In the genomic region with DNA sequence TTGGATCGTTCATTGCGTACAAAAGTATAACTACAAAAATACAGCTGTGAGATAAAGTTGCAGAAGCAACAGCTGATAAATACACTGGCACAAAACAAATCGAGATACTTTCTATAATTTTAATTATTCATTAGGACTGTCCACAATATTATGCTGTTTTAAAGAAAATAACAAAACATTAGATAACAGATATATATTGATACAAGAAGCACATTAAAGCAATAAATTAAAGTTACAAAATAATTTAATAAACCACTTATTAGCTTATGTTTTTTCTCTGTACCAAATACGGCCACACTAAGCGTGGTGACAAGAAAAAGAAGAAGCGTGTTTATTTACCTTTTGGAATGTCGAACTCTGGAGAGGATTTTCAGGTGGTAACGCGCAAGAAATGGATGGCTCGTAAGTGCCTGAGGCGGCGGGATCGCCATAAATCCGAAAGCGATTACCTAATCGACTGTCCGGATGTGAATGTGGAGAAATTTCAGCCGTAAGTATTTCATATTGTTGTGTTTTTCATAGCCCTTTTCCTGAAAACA, we compare ENCODE assay signal across 1 fruit fly cellular context.
TF ChIP-seq lines count a peak whose summit lies in the region.

A gene (plus strand): TSS at position 316 of the 539 bp plus-strand sequence.
A gene (minus strand): TSS at position 489 of the 539 bp plus-strand sequence.

TF ChIP-seq in whole organism, embryonic, 481 proteins besides CTCF, POLR2A, EP300 and RAD21 (continued from another document):
- TF ChIP-seq CG17328 (GFP tag; IDR thresholded peaks at IDR 0.05; lab: Robert Waterston, UW) (peak; percentile 99), zfh1 (GFP tag; IDR thresholded peaks at IDR 0.05; lab: Robert Waterston, UW) (peak; percentile 99), CG6854 (GFP tag; optimal IDR thresholded peaks at IDR 0.05; lab: Kevin White, UChicago) (peak; percentile 79), yki (optimal IDR thresholded peaks at IDR 0.05; lab: Kevin White, UChicago) (no peak), nom (GFP tag; optimal IDR thresholded peaks at IDR 0.05; lab: Kevin White, UChicago) (peak; percentile 89), CG3281 (GFP tag; optimal IDR thresholded peaks at IDR 0.05; lab: Kevin White, UChicago) (peak; percentile 91), CG1529 (GFP tag; optimal IDR thresholded peaks at IDR 0.05; lab: Kevin White, UChicago) (peak; percentile 94), CG13424 (tag; optimal IDR thresholded peaks at IDR 0.05; lab: Kevin White, UChicago) (peak; percentile 99), CG10321 (GFP tag; IDR thresholded peaks at IDR 0.05; lab: Robert Waterston, UW) (peak; percentile 84), sna (GFP tag; IDR thresholded peaks at IDR 0.05; lab: Robert Waterston, UW; ENCODE audit: partially characterized antibody) (no peak), trem (tag; optimal IDR thresholded peaks at IDR 0.05; lab: Kevin White, UChicago) (peak; percentile 97)
TF ChIP-seq in whole organism, embryonic: peak in this region for 430.
